Fruit fly (Drosophila melanogaster): Measurements from ENCODE around the gene CG11381.

DNA sequence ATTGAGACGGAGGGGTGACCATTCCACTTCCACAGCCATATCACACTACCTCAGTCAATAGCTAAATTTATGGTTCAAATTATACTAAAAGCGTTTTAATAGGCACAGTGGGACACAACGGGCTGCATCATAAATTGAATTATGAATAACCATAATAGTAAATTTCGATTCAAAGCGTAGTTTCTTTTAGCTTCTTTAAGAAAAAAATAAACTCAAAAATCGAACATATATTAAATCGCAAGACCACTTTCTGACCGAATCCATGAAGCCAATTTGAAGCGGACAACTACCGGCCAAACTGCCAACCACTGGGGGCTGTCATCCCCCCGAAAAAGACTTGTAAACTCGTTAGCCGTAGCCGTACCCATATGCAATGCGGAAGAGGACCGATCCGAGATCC lies 22.7 kb upstream of the CG11381 start:
- TF ChIP-seq CG17361 (GFP tag; IDR thresholded peaks at IDR 0.05) = no peak
- no peak for TF ChIP-seq CG17612 (GFP tag; IDR thresholded peaks at IDR 0.05)
- no peak for TF ChIP-seq ash1 (GFP tag; optimal IDR thresholded peaks at IDR 0.05)
- TF ChIP-seq mam (GFP tag; optimal IDR thresholded peaks at IDR 0.05) = no peak
- no peak for TF ChIP-seq B-H2 (GFP tag; optimal IDR thresholded peaks at IDR 0.05)
- no peak for TF ChIP-seq Eip74EF (GFP tag; optimal IDR thresholded peaks at IDR 0.05)
- no peak for TF ChIP-seq CG11723 (GFP tag; optimal IDR thresholded peaks at IDR 0.05)
